Worm (Caenorhabditis elegans): ENCODE results near the gene F37C4.6.

F37C4.6 gene

DNA sequence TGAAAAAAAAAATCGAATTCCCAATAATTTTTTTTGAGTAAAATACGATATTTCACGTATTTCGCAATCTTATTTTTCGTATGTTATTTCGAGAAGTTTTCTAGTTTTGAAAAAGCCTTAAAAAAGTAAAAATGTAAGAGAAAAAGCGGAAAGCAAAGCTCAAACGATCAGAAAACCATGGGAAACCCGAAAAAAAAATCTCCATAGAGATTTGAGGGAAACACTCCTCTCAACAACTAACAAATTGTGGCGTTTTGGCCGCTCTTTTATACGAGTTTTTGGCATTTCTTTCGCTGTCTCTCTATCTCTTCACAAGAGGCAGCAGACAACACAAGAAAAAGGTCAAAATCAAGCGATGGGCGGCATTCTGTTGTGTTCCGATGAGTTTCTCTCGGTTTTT, 3.7 kb downstream of the F37C4.6 start (continued):
- TF ChIP-seq lin-15B (tag; optimal IDR thresholded peaks at IDR 0.05), result peak; percentile 9
- peak; percentile 17 to 41 for TF ChIP-seq lin-35 (GFP tag; optimal IDR thresholded peaks at IDR 0.05)
- TF ChIP-seq hlh-17 (GFP tag; optimal IDR thresholded peaks at IDR 0.05; ENCODE audit: borderline replicate concordance), result no peak
- peak; percentile 22 for TF ChIP-seq nhr-47 (tag; optimal IDR thresholded peaks at IDR 0.05)
- peak; percentile 77 for TF ChIP-seq lin-14 (GFP tag; optimal IDR thresholded peaks at IDR 0.05)
- no peak for TF ChIP-seq jun-1 (tag; optimal IDR thresholded peaks at IDR 0.05)
- peak; percentile 50 for TF ChIP-seq nhr-71 (tag; optimal IDR thresholded peaks at IDR 0.05)
- peak in 1 of 2 experiments; percentile 39 for TF ChIP-seq lsy-2 (tag; optimal IDR thresholded peaks at IDR 0.05)
- TF ChIP-seq zag-1 (tag; optimal IDR thresholded peaks at IDR 0.05), result no peak
- no peak for TF ChIP-seq ztf-4 (tag; optimal IDR thresholded peaks at IDR 0.05)
- no peak for TF ChIP-seq F16B12.6 (tag; optimal IDR thresholded peaks at IDR 0.05)
- peak; percentile 34 to 46 for TF ChIP-seq efl-1 (optimal IDR thresholded peaks at IDR 0.05)
- TF ChIP-seq efl-1 (GFP tag; optimal IDR thresholded peaks at IDR 0.05 in 1 of 2), result peak in 1 of 2 experiments; percentile 17
- TF ChIP-seq nhr-90 (tag; optimal IDR thresholded peaks at IDR 0.05; ENCODE audit: poor library complexity), result peak; percentile 8
- peak; percentile 8 for TF ChIP-seq zip-4 (GFP tag; optimal IDR thresholded peaks at IDR 0.05)
- peak; percentile 68 for TF ChIP-seq ama-1 (optimal IDR thresholded peaks at IDR 0.05)
- TF ChIP-seq dpl-1 (GFP tag; optimal IDR thresholded peaks at IDR 0.05), result peak; percentile 2 to 17 (median 15)
- TF ChIP-seq ces-1 (GFP tag; optimal IDR thresholded peaks at IDR 0.05), result no peak

DNA sequence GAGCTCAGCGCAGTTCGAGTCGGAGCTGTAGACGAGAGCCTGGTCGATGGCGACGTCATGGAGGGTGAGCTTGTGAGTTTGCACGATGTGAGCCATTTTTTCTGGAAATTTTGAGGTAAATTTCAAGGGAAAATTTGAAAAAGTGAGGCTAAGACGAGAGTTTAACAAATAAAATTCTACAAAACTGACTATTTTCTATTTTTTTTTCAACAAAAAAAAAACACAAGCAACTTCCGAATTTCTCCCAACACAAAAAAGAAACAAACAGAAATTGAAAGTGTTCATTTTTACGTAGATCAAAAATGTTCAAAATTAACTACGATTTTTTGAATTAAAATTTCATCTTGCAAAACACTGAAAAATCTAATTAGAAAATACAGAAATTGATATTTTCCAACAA, 4.4 kb downstream of the F37C4.6 start, which contains the start of gene F37C4.5:
F37C4.5 (minus strand) TSS at position 101 of the 400 bp plus-strand sequence.
- no peak for TF ChIP-seq rnt-1 (tag; optimal IDR thresholded peaks at IDR 0.05)
- TF ChIP-seq efl-3 (GFP tag; optimal IDR thresholded peaks at IDR 0.05), result no peak
- TF ChIP-seq grh-1 (GFP tag; IDR thresholded peaks at IDR 0.05), result no peak
- TF ChIP-seq nhr-11 (tag; optimal IDR thresholded peaks at IDR 0.05), result no peak
- no peak for TF ChIP-seq nhr-19 (GFP tag; conservative IDR thresholded peaks at IDR 0.05)
- no peak for TF ChIP-seq mab-9 (GFP tag; IDR thresholded peaks at IDR 0.05)
- TF ChIP-seq nhr-28 (tag; optimal IDR thresholded peaks at IDR 0.05), result no peak
- TF ChIP-seq egl-27 (tag; optimal IDR thresholded peaks at IDR 0.05), result no peak
- no peak for TF ChIP-seq irx-1 (tag; optimal IDR thresholded peaks at IDR 0.05)
- TF ChIP-seq zip-4 (GFP tag; optimal IDR thresholded peaks at IDR 0.05), result no peak
- no peak for TF ChIP-seq aly-2 (tag; optimal IDR thresholded peaks at IDR 0.05)
- TF ChIP-seq unc-98 (GFP tag; IDR thresholded peaks at IDR 0.05), result no peak
- TF ChIP-seq tbx-2 (tag; optimal IDR thresholded peaks at IDR 0.05), result no peak

DNA sequence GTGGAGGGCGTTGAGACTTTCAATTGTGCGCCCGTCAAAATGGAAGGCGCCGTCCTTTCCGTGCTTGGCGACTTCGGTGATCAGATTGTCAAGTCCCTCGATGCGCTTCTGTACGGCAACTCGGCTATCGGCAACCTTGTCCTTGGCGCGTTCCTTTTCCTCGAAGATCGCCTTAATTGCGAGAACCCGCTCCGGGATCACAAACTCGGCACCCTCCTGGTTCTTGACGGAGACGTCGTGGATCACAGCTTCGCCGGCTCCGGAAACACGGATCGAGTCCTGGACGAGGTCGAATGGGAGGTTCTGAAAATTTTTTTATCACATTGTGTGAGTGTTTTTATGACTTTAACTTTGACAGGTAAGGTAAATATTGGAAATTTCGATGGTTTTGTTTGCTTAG, 4.9 kb downstream of the F37C4.6 start:
- TF ChIP-seq hlh-4 (tag; optimal IDR thresholded peaks at IDR 0.05) (no peak), ceh-90 (tag; optimal IDR thresholded peaks at IDR 0.05) (no peak), ztf-4 (tag; optimal IDR thresholded peaks at IDR 0.05) (no peak), pax-3 (tag; optimal IDR thresholded peaks at IDR 0.05) (no peak), egl-27 (tag; optimal IDR thresholded peaks at IDR 0.05) (no peak), ces-1 (GFP tag; optimal IDR thresholded peaks at IDR 0.05) (no peak), tlp-1 (tag; optimal IDR thresholded peaks at IDR 0.05) (no peak), F16B12.6 (tag; optimal IDR thresholded peaks at IDR 0.05) (no peak)

DNA sequence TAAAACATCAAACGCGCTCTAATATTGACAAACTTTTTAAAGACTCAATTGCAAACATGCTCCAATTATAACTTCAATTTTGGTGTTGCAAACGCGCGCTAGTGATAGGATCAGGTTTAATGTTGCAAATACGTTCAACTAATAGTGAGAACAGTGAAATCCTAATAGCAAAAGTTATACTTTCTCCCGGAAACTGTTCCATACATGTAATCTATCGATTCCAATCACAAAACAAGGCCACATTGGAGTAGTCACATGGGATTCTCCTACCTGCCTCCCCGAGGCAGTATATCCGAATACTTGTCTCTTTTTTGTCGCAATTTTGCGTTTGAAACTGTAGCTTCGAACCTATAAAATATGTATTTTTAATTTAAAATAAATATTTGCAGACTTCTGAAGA, 8.3 kb downstream of the F37C4.6 start:
- TF ChIP-seq nhr-85 (tag), result peak; percentile 46
- peak; percentile 93 for TF ChIP-seq blmp-1 (tag; optimal IDR thresholded peaks at IDR 0.05)
- no peak for TF ChIP-seq nhr-71 (tag; optimal IDR thresholded peaks at IDR 0.05)
- TF ChIP-seq irx-1 (tag; optimal IDR thresholded peaks at IDR 0.05), result no peak
- TF ChIP-seq nhr-84 (tag; optimal IDR thresholded peaks at IDR 0.05), result no peak

Measured in whole organism, L1 larva.